Worm (Caenorhabditis elegans) whole organism, young adult: Measurements from ENCODE around the gene mrps-18B.

Source experiments
- F52B5.7 ChIP-seq: sonication (generic microtip); optimal IDR thresholded peaks from 2 replicates; lab custom pipeline; 2016; ENCODE audit warnings: mild to moderate bottlenecking, missing genetic modification characterization, missing compliant biosample characterization
- attf-5 ChIP-seq: fragments of 200-800 bp; sonication (Bioruptor generic); optimal IDR thresholded peaks from 2 replicates; lab custom pipeline; 2018; ENCODE audit warnings: mild to moderate bottlenecking, missing genetic modification characterization, missing compliant biosample characterization
- bed-1 ChIP-seq: fragments of 200-800 bp; sonication (Bioruptor generic); IDR thresholded peaks from 2 replicates; pipeline ENCODE4 v1.3.6; 2022; ENCODE audit warnings: missing genetic modification reagents, missing genetic modification characterization, missing compliant biosample characterization
- die-1 ChIP-seq: sonication (generic microtip); optimal IDR thresholded peaks from 2 replicates; lab custom pipeline; 2016; ENCODE audit warnings: missing genotype, mild to moderate bottlenecking, missing genetic modification characterization, missing compliant biosample characterization
- hmg-20 ChIP-seq: fragments of 200-800 bp; sonication (Bioruptor generic); IDR thresholded peaks from 2 replicates; pipeline ENCODE4 v1.3.6; 2022; ENCODE audit warnings: missing genetic modification reagents, missing genetic modification characterization, missing compliant biosample characterization
- lsl-1 ChIP-seq: fragments of 200-800 bp; sonication (Bioruptor generic); optimal IDR thresholded peaks from 2 replicates; lab custom pipeline; 2018; ENCODE audit warnings: mild to moderate bottlenecking, missing genetic modification characterization, moderate library complexity, missing compliant biosample characterization
- madf-3 ChIP-seq: fragments of 200-800 bp; sonication (Bioruptor generic); IDR thresholded peaks from 2 replicates; pipeline ENCODE4 v1.3.6; 2022; ENCODE audit warnings: missing genetic modification reagents, missing genetic modification characterization, missing compliant biosample characterization
- nfya-1 ChIP-seq: sonication (generic microtip); optimal IDR thresholded peaks from 2 replicates; lab custom pipeline; 2017; ENCODE audit warnings: antibody characterized with exemption, missing compliant biosample characterization, missing genetic modification characterization, borderline replicate concordance; ENCODE audit not compliant: insufficient read depth
- nfya-2 ChIP-seq: fragments of 200-800 bp; sonication (Bioruptor generic); IDR thresholded peaks from 2 replicates; pipeline ENCODE4 v1.3.6; 2022; ENCODE audit warnings: missing genetic modification reagents, missing genetic modification characterization, missing compliant biosample characterization
- pha-4 ChIP-seq: fragments of 150-350 bp; sonication (generic microtip); optimal IDR thresholded peaks from 2 replicates; lab custom pipeline; 2014; ENCODE audit warnings: missing biosample characterization, missing genetic modification reagents, missing genetic modification characterization
- snpc-4 ChIP-seq, 5 experiments: fragments of 150-350 bp in 1 of 5; sonication (generic microtip) in 4 of 5; optimal IDR thresholded peaks; 2 replicates each; lab custom pipeline; 2014 to 2018; ENCODE audit warnings: missing genetic modification characterization in 5 of 5, missing biosample characterization in 3 of 5, antibody characterized with exemption in 2 of 5, mild to moderate bottlenecking in 2 of 5, missing compliant biosample characterization in 2 of 5, missing genotype in 2 of 5, moderate library complexity in 2 of 5, missing genetic modification reagents in 1 of 5

DNA sequence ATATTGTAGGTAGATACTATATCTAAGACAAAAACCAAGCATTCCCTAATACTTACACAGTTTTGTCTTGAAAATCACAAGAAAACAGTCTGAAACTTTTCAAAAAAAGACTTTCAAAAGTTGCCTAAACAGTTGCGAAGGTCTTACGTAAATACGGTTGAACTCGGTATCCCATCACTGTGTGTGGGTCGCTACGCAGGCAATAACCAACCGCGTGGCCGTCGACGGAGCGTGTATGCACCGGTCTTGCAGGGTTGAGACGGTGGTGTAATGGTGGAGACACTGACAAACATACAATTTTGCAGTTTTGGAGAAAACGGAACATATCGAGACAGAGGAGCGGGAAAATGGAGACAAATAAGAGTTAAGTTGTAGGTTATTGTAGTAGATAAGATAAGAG lies 35.7 kb downstream of the mrps-18B start, which contains the start of gene iff-2:
- TF ChIP-seq lsl-1 (GFP tag; lab: Kevin White, UChicago) = no peak
- peak; percentile 85 for TF ChIP-seq F52B5.7 (tag; lab: Kevin White, UChicago)
- no peak for TF ChIP-seq nfya-2 (GFP tag; lab: Robert Waterston, UW)
- TF ChIP-seq attf-5 (GFP tag; lab: Kevin White, UChicago) = peak; percentile 100
- TF ChIP-seq pha-4 (tag; lab: Kevin White, UChicago) = peak; percentile 99
- no peak; the same call in 1 of the 2 replicates for TF ChIP-seq hmg-20 (GFP tag; lab: Robert Waterston, UW)
- TF ChIP-seq snpc-4 (GFP tag; optimal IDR thresholded peaks at IDR 0.05; lab: Kevin White, UChicago) = no peak
- TF ChIP-seq snpc-4 (tag; optimal IDR thresholded peaks at IDR 0.05; lab: Kevin White, UChicago) = peak in 3 of 4 experiments; percentile 84 to 89 (median 89)
- no peak for TF ChIP-seq bed-1 (GFP tag; lab: Robert Waterston, UW)
- no peak for TF ChIP-seq nfya-1 (tag; lab: Kevin White, UChicago)
- peak; percentile 66 for TF ChIP-seq die-1 (tag; lab: Kevin White, UChicago)
- TF ChIP-seq madf-3 = peak; percentile 97; the same call in 1 of the 2 replicates
